Worm (Caenorhabditis elegans): ENCODE measurements around the gene ceh-62.

ceh-62 gene

ce11 chrII:10805437-10805836, at the start of gene ceh-62:
Gene ceh-62 (plus strand): TSS chrII:10805737.
- no peak for TF ChIP-seq unc-62 (GFP tag; optimal IDR thresholded peaks at IDR 0.05)

- no peak for TF ChIP-seq unc-62 (GFP tag; optimal IDR thresholded peaks at IDR 0.05)
Measured at ce11 chrII:10758951-10759350, 46.6 kb upstream of the ceh-62 start.

ce11 chrII:10759425-10759824, 46.1 kb upstream of the ceh-62 start:
- TF ChIP-seq unc-62 (GFP tag; optimal IDR thresholded peaks at IDR 0.05), result no peak

- TF ChIP-seq unc-62 (GFP tag; optimal IDR thresholded peaks at IDR 0.05), result no peak
Measured at ce11 chrII:10760801-10761200, 44.7 kb upstream of the ceh-62 start.

- TF ChIP-seq unc-62 (GFP tag; optimal IDR thresholded peaks at IDR 0.05), result no peak
Measured at ce11 chrII:10761653-10762052, 43.9 kb upstream of the ceh-62 start.

- TF ChIP-seq unc-62 (GFP tag; optimal IDR thresholded peaks at IDR 0.05), result no peak
Measured at ce11 chrII:10765238-10765637, 40.3 kb upstream of the ceh-62 start.

- TF ChIP-seq unc-62 (GFP tag; optimal IDR thresholded peaks at IDR 0.05), result no peak
Measured at ce11 chrII:10766773-10767172, 38.8 kb upstream of the ceh-62 start.

ce11 chrII:10767977-10768376, 37.6 kb upstream of the ceh-62 start:
- no peak for TF ChIP-seq unc-62 (GFP tag; optimal IDR thresholded peaks at IDR 0.05)

- TF ChIP-seq unc-62 (GFP tag; optimal IDR thresholded peaks at IDR 0.05), result no peak
Measured at ce11 chrII:10769291-10769690, 36.2 kb upstream of the ceh-62 start.

ce11 chrII:10778026-10778425, 27.5 kb upstream of the ceh-62 start, which contains the start of gene mpz-1:
Gene mpz-1 (minus strand): TSS chrII:10778126.
- no peak for TF ChIP-seq unc-62 (GFP tag; optimal IDR thresholded peaks at IDR 0.05)

- no peak for TF ChIP-seq unc-62 (GFP tag; optimal IDR thresholded peaks at IDR 0.05)
Measured at ce11 chrII:10783201-10783962, 22.2 kb upstream of the ceh-62 start, which contains the start of gene ect-2. Gene ect-2 (minus strand): TSS chrII:10783962.

ce11 chrII:10784248-10784647, 21.3 kb upstream of the ceh-62 start:
- TF ChIP-seq unc-62 (GFP tag; optimal IDR thresholded peaks at IDR 0.05), result no peak

- TF ChIP-seq unc-62 (GFP tag; optimal IDR thresholded peaks at IDR 0.05), result no peak
Measured at ce11 chrII:10784780-10785463, 20.6 kb upstream of the ceh-62 start, which contains the start of gene cdl-1. Gene cdl-1 (plus strand): TSS chrII:10785452.

- no peak for TF ChIP-seq unc-62 (GFP tag; optimal IDR thresholded peaks at IDR 0.05)
Measured at ce11 chrII:10787240-10787639, 18.3 kb upstream of the ceh-62 start, which contains the start of gene tag-209. Gene tag-209 (plus strand): TSS chrII:10787312.

- no peak for TF ChIP-seq unc-62 (GFP tag; optimal IDR thresholded peaks at IDR 0.05)
Measured at ce11 chrII:10792611-10793010, 12.9 kb upstream of the ceh-62 start.

- TF ChIP-seq unc-62 (GFP tag; optimal IDR thresholded peaks at IDR 0.05), result no peak
Measured at ce11 chrII:10793393-10793792, 12.1 kb upstream of the ceh-62 start, which contains the start of gene vps-11. Gene vps-11 (minus strand): TSS chrII:10793493.

- no peak for TF ChIP-seq unc-62 (GFP tag; optimal IDR thresholded peaks at IDR 0.05)
Measured at ce11 chrII:10796194-10796593, 9.3 kb upstream of the ceh-62 start, which contains the start of gene set-14. Gene set-14 (minus strand): TSS chrII:10796294.
